Fruit fly (Drosophila melanogaster): ENCODE results near the gene CG1503.

CG1503 gene

DNA sequence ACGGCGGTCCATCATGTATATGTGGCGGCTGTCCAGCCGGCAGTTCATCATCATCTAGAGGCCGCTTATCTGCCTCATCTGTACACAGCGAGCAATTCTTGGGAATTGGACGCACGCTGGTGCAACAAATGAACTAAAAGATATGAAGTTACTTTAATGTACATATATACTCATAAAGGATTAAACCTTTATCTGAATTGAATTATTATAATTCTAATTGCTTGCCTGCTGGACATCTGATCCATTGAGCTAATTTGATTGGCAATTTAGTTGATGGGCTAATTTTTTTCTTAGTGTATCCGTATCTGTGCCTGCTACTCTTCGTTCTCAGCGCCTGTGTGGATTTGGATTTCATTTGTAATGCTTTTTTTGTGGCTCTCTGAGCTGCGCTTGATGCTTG is 33.2 kb downstream of the CG1503 start (continued):
- TF ChIP-seq CG11247 (GFP tag; IDR thresholded peaks at IDR 0.05) (no peak), Abd-B (GFP tag; optimal IDR thresholded peaks at IDR 0.05) (no peak), corto (GFP tag; optimal IDR thresholded peaks at IDR 0.05) (peak; percentile 80), tio (GFP tag; optimal IDR thresholded peaks at IDR 0.05) (peak; percentile 13), CG2120 (GFP tag; optimal IDR thresholded peaks at IDR 0.05) (peak; percentile 16), Bdp1 (GFP tag; optimal IDR thresholded peaks at IDR 0.05) (no peak), Pdp1 (GFP tag; optimal IDR thresholded peaks at IDR 0.05) (no peak), CG2678 (tag; optimal IDR thresholded peaks at IDR 0.05) (peak; percentile 38), gem (tag; optimal IDR thresholded peaks at IDR 0.05) (peak; percentile 42), chm (GFP tag; IDR thresholded peaks at IDR 0.05) (no peak), CG8281 (tag; optimal IDR thresholded peaks at IDR 0.05) (no peak), Six4 (GFP tag; optimal IDR thresholded peaks at IDR 0.05) (no peak), unpg (GFP tag; optimal IDR thresholded peaks at IDR 0.05) (peak; percentile 3), prd (optimal IDR thresholded peaks at IDR 0.05) (no peak), prd (GFP tag; IDR thresholded peaks at IDR 0.05) (peak; percentile 48; the same call in 2 of the 3 replicates), Oli (tag; optimal IDR thresholded peaks at IDR 0.05) (peak; percentile 18), CG30020 (tag; optimal IDR thresholded peaks at IDR 0.05) (no peak), ind (GFP tag; optimal IDR thresholded peaks at IDR 0.05) (peak; percentile 28), CG17359 (tag; optimal IDR thresholded peaks at IDR 0.05) (peak; percentile 12), Xbp1 (GFP tag; optimal IDR thresholded peaks at IDR 0.05) (peak; percentile 14), CG2712 (tag; optimal IDR thresholded peaks at IDR 0.05) (peak; percentile 17), tx (GFP tag; optimal IDR thresholded peaks at IDR 0.05) (no peak), CG13424 (tag; optimal IDR thresholded peaks at IDR 0.05) (peak; percentile 1), crc (GFP tag; optimal IDR thresholded peaks at IDR 0.05) (no peak), nom (GFP tag; optimal IDR thresholded peaks at IDR 0.05) (peak; percentile 87), CG17829 (tag; optimal IDR thresholded peaks at IDR 0.05) (peak; percentile 1), ato (GFP tag; IDR thresholded peaks at IDR 0.05; ENCODE audit: partially characterized antibody) (no peak), Ada2b (GFP tag; IDR thresholded peaks at IDR 0.05) (peak; percentile 8; the same call in 1 of the 2 replicates), CG15073 (GFP tag; optimal IDR thresholded peaks at IDR 0.05) (no peak), Hr51 (GFP tag; optimal IDR thresholded peaks at IDR 0.05) (peak in 1 of 2 experiments; percentile 19), ash1 (GFP tag; optimal IDR thresholded peaks at IDR 0.05) (no peak), CG18262 (tag; optimal IDR thresholded peaks at IDR 0.05) (peak; percentile 10), Hand (GFP tag; optimal IDR thresholded peaks at IDR 0.05) (no peak), CG2199 (GFP tag; IDR thresholded peaks at IDR 0.05) (no peak), dysf (GFP tag; IDR thresholded peaks at IDR 0.05) (peak; percentile 14; the same call in 1 of the 3 replicates), CG10366 (GFP tag; IDR thresholded peaks at IDR 0.05) (no peak), nmo (GFP tag; optimal IDR thresholded peaks at IDR 0.05) (peak; percentile 25), CG2875 (GFP tag; optimal IDR thresholded peaks at IDR 0.05) (no peak), Dbx (GFP tag; IDR thresholded peaks at IDR 0.05) (no peak), lab (GFP tag; optimal IDR thresholded peaks at IDR 0.05) (peak; percentile 20), disco-r (GFP tag; optimal IDR thresholded peaks at IDR 0.05) (no peak), pfk (GFP tag; optimal IDR thresholded peaks at IDR 0.05) (no peak), tin (GFP tag; optimal IDR thresholded peaks at IDR 0.05) (peak; percentile 35), dmrt99B (tag; optimal IDR thresholded peaks at IDR 0.05) (peak; percentile 35), Xrp1 (GFP tag; IDR thresholded peaks at IDR 0.05) (peak; percentile 39; the same call in 1 of the 2 replicates), sima (GFP tag; optimal IDR thresholded peaks at IDR 0.05) (no peak), CG6254 (GFP tag; optimal IDR thresholded peaks at IDR 0.05) (no peak), dpn (GFP tag; optimal IDR thresholded peaks at IDR 0.05) (peak in 1 of 2 experiments; percentile 23), sob (GFP tag; IDR thresholded peaks at IDR 0.05) (no peak), Elba2 (GFP tag; optimal IDR thresholded peaks at IDR 0.05) (no peak)
